Fruit fly (Drosophila melanogaster) whole organism, embryonic: ENCODE data around the gene pkaap.

ENCODE experiments used
- CG10147 ChIP-seq: fragments of 200-800 bp; sonication (Bioruptor generic); optimal IDR thresholded peaks from 2 replicates; lab custom pipeline; 2019; ENCODE audit warnings: missing biosample characterization, mild to moderate bottlenecking, missing genetic modification characterization, moderate library complexity
- CG10321 ChIP-seq: fragments of 200-800 bp; sonication (Bioruptor generic); IDR thresholded peaks from 2 replicates; pipeline ENCODE4 v1.3.6; 2022; ENCODE audit warnings: missing biosample characterization, missing genetic modification characterization
- CG10366 ChIP-seq: fragments of 200-800 bp; sonication (Bioruptor generic); IDR thresholded peaks from 2 replicates; pipeline ENCODE4 v1.3.6; 2022; ENCODE audit warnings: missing biosample characterization, missing genetic modification characterization
- CG10431 ChIP-seq: fragments of 200-800 bp; sonication (Bioruptor generic); optimal IDR thresholded peaks from 3 replicates; lab custom pipeline; 2018; ENCODE audit warnings: missing biosample characterization, mild to moderate bottlenecking, missing genetic modification characterization
- CG11456 ChIP-seq: fragments of 200-800 bp; sonication (Bioruptor generic); IDR thresholded peaks from 3 replicates; pipeline ENCODE4 v1.3.6; 2022; ENCODE audit warnings: missing biosample characterization, missing genetic modification characterization
- CG11695 ChIP-seq: fragments of 200-800 bp; sonication (Bioruptor generic); IDR thresholded peaks from 3 replicates; pipeline ENCODE4 v1.3.6; 2022; ENCODE audit warnings: missing biosample characterization, missing genetic modification characterization
- CG13775 ChIP-seq: fragments of 200-800 bp; sonication (Bioruptor generic); optimal IDR thresholded peaks from 3 replicates; lab custom pipeline; 2017; ENCODE audit warnings: missing biosample characterization, mild to moderate bottlenecking, missing genetic modification characterization
- CG13894 ChIP-seq: fragments of 200-800 bp; sonication (Bioruptor generic); optimal IDR thresholded peaks from 3 replicates; lab custom pipeline; 2018; ENCODE audit warnings: missing biosample characterization, mild to moderate bottlenecking, missing genetic modification characterization, moderate library complexity
- CG14050 ChIP-seq: fragments of 200-800 bp; sonication (Bioruptor generic); IDR thresholded peaks from 3 replicates; pipeline ENCODE4 v1.3.6; 2022; ENCODE audit warnings: missing biosample characterization, missing genetic modification characterization
- CG1602 ChIP-seq: fragments of 200-800 bp; sonication (Bioruptor generic); optimal IDR thresholded peaks from 3 replicates; lab custom pipeline; 2016; ENCODE audit warnings: missing biosample characterization, missing genetic modification characterization
- CG16779 ChIP-seq: fragments of 200-800 bp; sonication (Bioruptor generic); IDR thresholded peaks from 2 replicates; pipeline ENCODE4 v1.3.6; 2022; ENCODE audit warnings: missing biosample characterization, missing genetic modification characterization
- CG17328 ChIP-seq: fragments of 200-800 bp; sonication (Bioruptor generic); IDR thresholded peaks from 2 replicates; pipeline ENCODE4 v1.3.6; 2022; ENCODE audit warnings: missing biosample characterization, missing genetic modification characterization
- CG17359 ChIP-seq: fragments of 200-800 bp; sonication (Bioruptor generic); optimal IDR thresholded peaks from 3 replicates; lab custom pipeline; 2018; ENCODE audit warnings: missing biosample characterization, mild to moderate bottlenecking, missing genetic modification characterization, moderate library complexity
- CG18619 ChIP-seq: fragments of 200-800 bp; sonication (Bioruptor generic); optimal IDR thresholded peaks from 3 replicates; lab custom pipeline; 2017; ENCODE audit warnings: missing biosample characterization, mild to moderate bottlenecking, missing genetic modification characterization
- CG30020 ChIP-seq: fragments of 200-800 bp; optimal IDR thresholded peaks from 2 replicates; lab custom pipeline; 2019; ENCODE audit warnings: missing biosample characterization, mild to moderate bottlenecking, missing genetic modification characterization, moderate library complexity
- CG30403 ChIP-seq: fragments of 200-800 bp; sonication (Bioruptor generic); optimal IDR thresholded peaks from 3 replicates; lab custom pipeline; 2016; ENCODE audit warnings: missing biosample characterization, missing genetic modification characterization
- CG3065 ChIP-seq: fragments of 200-800 bp; sonication (Bioruptor generic); optimal IDR thresholded peaks from 2 replicates; lab custom pipeline; 2016; ENCODE audit warnings: missing biosample characterization, missing genetic modification characterization
- CG31441 ChIP-seq: fragments of 200-800 bp; sonication (Bioruptor generic); IDR thresholded peaks from 2 replicates; pipeline ENCODE4 v1.3.6; 2022; ENCODE audit warnings: missing biosample characterization, missing genetic modification characterization
- CG3407 ChIP-seq: fragments of 200-800 bp; sonication (Bioruptor generic); optimal IDR thresholded peaks from 2 replicates; lab custom pipeline; 2018; ENCODE audit warnings: missing biosample characterization, mild to moderate bottlenecking, missing genetic modification characterization
- CG6272 ChIP-seq: fragments of 200-800 bp; sonication (Bioruptor generic); IDR thresholded peaks from 2 replicates; pipeline ENCODE4 v1.3.6; 2022; ENCODE audit warnings: missing biosample characterization, missing genetic modification characterization
- CG6689 ChIP-seq: fragments of 200-800 bp; sonication (Bioruptor generic); IDR thresholded peaks from 2 replicates; pipeline ENCODE4 v1.3.6; 2022; ENCODE audit warnings: missing biosample characterization, missing genetic modification characterization
- CG7271 ChIP-seq: fragments of 200-800 bp; sonication (Bioruptor generic); optimal IDR thresholded peaks from 2 replicates; lab custom pipeline; 2018; ENCODE audit warnings: missing biosample characterization, mild to moderate bottlenecking, missing genetic modification characterization, moderate library complexity
- CG7963 ChIP-seq: fragments of 200-800 bp; sonication (Bioruptor generic); IDR thresholded peaks from 3 replicates; pipeline ENCODE4 v1.3.6; 2022; ENCODE audit warnings: missing biosample characterization, missing genetic modification characterization; ENCODE audit not compliant: partially characterized antibody
- CG9437 ChIP-seq: fragments of 200-800 bp; sonication (Bioruptor generic); optimal IDR thresholded peaks from 2 replicates; lab custom pipeline; 2018; ENCODE audit warnings: missing biosample characterization, mild to moderate bottlenecking, missing genetic modification characterization
- CHES-1-like ChIP-seq: fragments of 200-800 bp; sonication (Bioruptor generic); optimal IDR thresholded peaks from 2 replicates; lab custom pipeline; 2016; ENCODE audit warnings: missing biosample characterization, missing genetic modification characterization
- Doc2 ChIP-seq: fragments of 200-800 bp; sonication (Bioruptor generic); IDR thresholded peaks from 2 replicates; pipeline ENCODE4 v1.3.6; 2022; ENCODE audit warnings: missing biosample characterization, missing genetic modification characterization
- Max ChIP-seq: fragments of 200-800 bp; sonication (Bioruptor generic); optimal IDR thresholded peaks from 2 replicates; lab custom pipeline; 2016; ENCODE audit warnings: missing biosample characterization, mild to moderate bottlenecking, missing genetic modification characterization
- Mrtf ChIP-seq: fragments of 200-800 bp; sonication (Bioruptor generic); IDR thresholded peaks from 3 replicates; pipeline ENCODE4 v1.3.6; 2022; ENCODE audit warnings: missing biosample characterization, missing genetic modification characterization
- NFAT ChIP-seq: fragments of 200-800 bp; sonication (Bioruptor generic); IDR thresholded peaks from 2 replicates; pipeline ENCODE4 v1.3.6; 2022; ENCODE audit warnings: missing biosample characterization, missing genetic modification characterization
- Xbp1 ChIP-seq: fragments of 200-800 bp; sonication (Bioruptor generic); optimal IDR thresholded peaks from 3 replicates; lab custom pipeline; 2016; ENCODE audit warnings: missing biosample characterization, mild to moderate bottlenecking, missing genetic modification characterization
- ash1 ChIP-seq: fragments of 200-800 bp; sonication (Bioruptor generic); optimal IDR thresholded peaks from 2 replicates; lab custom pipeline; 2018; ENCODE audit warnings: missing biosample characterization, mild to moderate bottlenecking, missing genetic modification characterization
- az2 ChIP-seq: fragments of 200-800 bp; sonication (Bioruptor generic); optimal IDR thresholded peaks from 3 replicates; lab custom pipeline; 2016; ENCODE audit warnings: missing biosample characterization, missing genetic modification characterization
- br ChIP-seq: fragments of >200 bp; optimal IDR thresholded peaks from 2 replicates; lab custom pipeline; 2017
- dan ChIP-seq: fragments of 200-800 bp; sonication (Bioruptor generic); IDR thresholded peaks from 2 replicates; pipeline ENCODE4 v1.3.6; 2022; ENCODE audit warnings: missing biosample characterization, missing genetic modification characterization
- exex ChIP-seq: fragments of 200-800 bp; sonication (Bioruptor generic); optimal IDR thresholded peaks from 4 replicates; lab custom pipeline; 2018; ENCODE audit warnings: missing biosample characterization, mild to moderate bottlenecking, missing genetic modification characterization, moderate library complexity
- fd102C ChIP-seq: fragments of 200-800 bp; sonication (Bioruptor generic); optimal IDR thresholded peaks from 2 replicates; lab custom pipeline; 2018; ENCODE audit warnings: missing biosample characterization, mild to moderate bottlenecking, missing genetic modification characterization, moderate library complexity
- ind ChIP-seq: fragments of 200-800 bp; sonication (Bioruptor generic); optimal IDR thresholded peaks from 3 replicates; lab custom pipeline; 2016; ENCODE audit warnings: missing biosample characterization, missing genetic modification characterization
- jing ChIP-seq: fragments of 200-800 bp; sonication (Bioruptor generic); optimal IDR thresholded peaks from 2 replicates; lab custom pipeline; 2018; ENCODE audit warnings: missing biosample characterization, mild to moderate bottlenecking, missing genetic modification characterization
- lmd ChIP-seq: fragments of 200-800 bp; sonication (Bioruptor generic); IDR thresholded peaks from 2 replicates; pipeline ENCODE4 v1.3.6; 2022; ENCODE audit warnings: missing biosample characterization, missing genetic modification characterization
- mld ChIP-seq: fragments of 200-800 bp; sonication (Bioruptor generic); IDR thresholded peaks from 3 replicates; pipeline ENCODE4 v1.3.6; 2022; ENCODE audit warnings: missing biosample characterization, missing genetic modification characterization; ENCODE audit not compliant: partially characterized antibody
- repo ChIP-seq: fragments of 200-800 bp; sonication (Bioruptor generic); optimal IDR thresholded peaks from 2 replicates; lab custom pipeline; 2016; ENCODE audit warnings: missing biosample characterization, missing genetic modification characterization
- row ChIP-seq: fragments of 200-800 bp; sonication (Bioruptor generic); IDR thresholded peaks from 3 replicates; pipeline ENCODE4 v1.3.6; 2022; ENCODE audit warnings: missing biosample characterization, missing genetic modification characterization
- sc ChIP-seq, 3 experiments: fragments of >200 bp in 2 of 3; fragments of 200-800 bp in 1 of 3; sonication (Bioruptor generic) in 1 of 3; optimal IDR thresholded peaks; 2 replicates in 2 of 3; 3 replicates in 1 of 3; lab custom pipeline; 2017; ENCODE audit warnings: mild to moderate bottlenecking in 1 of 3, missing biosample characterization in 1 of 3, missing genetic modification characterization in 1 of 3, missing genetic modification reagents in 1 of 3
- shn ChIP-seq: fragments of 200-800 bp; sonication (Bioruptor generic); optimal IDR thresholded peaks from 3 replicates; lab custom pipeline; 2016; ENCODE audit warnings: missing biosample characterization, missing genetic modification characterization
- trem ChIP-seq: fragments of 200-800 bp; optimal IDR thresholded peaks from 3 replicates; lab custom pipeline; 2019; ENCODE audit warnings: missing biosample characterization, mild to moderate bottlenecking, missing genetic modification characterization, moderate library complexity
- tup ChIP-seq: fragments of 200-800 bp; sonication (Bioruptor generic); optimal IDR thresholded peaks from 2 replicates; lab custom pipeline; 2016; ENCODE audit warnings: missing biosample characterization, mild to moderate bottlenecking, missing genetic modification characterization, moderate library complexity
- unpg ChIP-seq: fragments of 200-800 bp; sonication (Bioruptor generic); optimal IDR thresholded peaks from 3 replicates; lab custom pipeline; 2018; ENCODE audit warnings: missing biosample characterization, mild to moderate bottlenecking, missing genetic modification characterization, moderate library complexity
- usp ChIP-seq: fragments of >200 bp; optimal IDR thresholded peaks from 2 replicates; lab custom pipeline; 2017; ENCODE audit warnings: missing biosample characterization, missing genetic modification characterization
- wor ChIP-seq: fragments of 200-800 bp; sonication (Bioruptor generic); IDR thresholded peaks from 2 replicates; pipeline ENCODE4 v1.3.6; 2022; ENCODE audit warnings: missing biosample characterization, missing genetic modification characterization
- zen2 ChIP-seq: fragments of 200-800 bp; sonication (Bioruptor generic); IDR thresholded peaks from 3 replicates; pipeline ENCODE4 v1.3.6; 2022; ENCODE audit warnings: missing biosample characterization, missing genetic modification characterization; ENCODE audit not compliant: partially characterized antibody

Gene pkaap

dm6 chr2L:16270667-16271485 lies 17.2 kb upstream of the pkaap start (continued):
- TF ChIP-seq Max (GFP tag; lab: Kevin White, UChicago), result no peak
- TF ChIP-seq exex (tag; lab: Kevin White, UChicago), result no peak
- TF ChIP-seq lmd (GFP tag; lab: Robert Waterston, UW), result no peak
- TF ChIP-seq Doc2 (GFP tag; lab: Robert Waterston, UW), result no peak
- no peak for TF ChIP-seq CG13894 (tag; lab: Kevin White, UChicago)
- no peak for TF ChIP-seq CG11456 (GFP tag; lab: Robert Waterston, UW)
- no peak for TF ChIP-seq CG16779 (GFP tag; lab: Robert Waterston, UW)
- no peak for TF ChIP-seq CG14050 (GFP tag; lab: Robert Waterston, UW)
- TF ChIP-seq tup (GFP tag; lab: Kevin White, UChicago), result no peak
- no peak for TF ChIP-seq CG31441 (GFP tag; lab: Robert Waterston, UW)
- TF ChIP-seq CG30403, result peak; percentile 37
- no peak for TF ChIP-seq CG10431
- TF ChIP-seq CHES-1-like (GFP tag; lab: Kevin White, UChicago), result peak; percentile 22
- no peak for TF ChIP-seq CG7963 (GFP tag; lab: Robert Waterston, UW)
- no peak for TF ChIP-seq Xbp1 (GFP tag; lab: Kevin White, UChicago)
- no peak for TF ChIP-seq CG7271
- TF ChIP-seq jing, result no peak
- TF ChIP-seq CG6272, result no peak
- no peak for TF ChIP-seq CG10321 (GFP tag; lab: Robert Waterston, UW)
- TF ChIP-seq unpg, result peak; percentile 15
- TF ChIP-seq CG10147 (GFP tag; lab: Kevin White, UChicago), result peak; percentile 4
- TF ChIP-seq sc (optimal IDR thresholded peaks at IDR 0.05; lab: Kevin White, UChicago), result no peak
- TF ChIP-seq sc (GFP tag; optimal IDR thresholded peaks at IDR 0.05; lab: Kevin White, UChicago), result no peak
- TF ChIP-seq CG13775, result peak; percentile 63
- TF ChIP-seq Mrtf (GFP tag; lab: Robert Waterston, UW), result no peak
- no peak for TF ChIP-seq mld (GFP tag; lab: Robert Waterston, UW)
- TF ChIP-seq fd102C, result no peak
- TF ChIP-seq ind (GFP tag; lab: Kevin White, UChicago), result peak; percentile 43
- no peak for TF ChIP-seq CG3065 (GFP tag; lab: Kevin White, UChicago)
- TF ChIP-seq dan (GFP tag; lab: Robert Waterston, UW), result no peak
- no peak for TF ChIP-seq trem (tag; lab: Kevin White, UChicago)
- TF ChIP-seq NFAT (GFP tag; lab: Robert Waterston, UW), result no peak
- TF ChIP-seq CG17359 (tag; lab: Kevin White, UChicago), result peak; percentile 13
- no peak for TF ChIP-seq zen2 (GFP tag; lab: Robert Waterston, UW)
- TF ChIP-seq CG18619, result peak; percentile 7
- TF ChIP-seq br, result no peak
- no peak for TF ChIP-seq row (GFP tag; lab: Robert Waterston, UW)
- no peak for TF ChIP-seq usp (GFP tag; lab: Kevin White, UChicago)
- peak; percentile 17 for TF ChIP-seq CG9437
- TF ChIP-seq CG1602 (GFP tag; lab: Kevin White, UChicago), result no peak
- TF ChIP-seq CG30020 (tag; lab: Kevin White, UChicago), result no peak
- no peak for TF ChIP-seq wor (GFP tag; lab: Robert Waterston, UW)
- TF ChIP-seq CG17328 (GFP tag; lab: Robert Waterston, UW), result no peak
- TF ChIP-seq CG3407 (GFP tag; lab: Kevin White, UChicago), result no peak
- TF ChIP-seq CG10366, result no peak
- TF ChIP-seq CG11695, result no peak
- no peak for TF ChIP-seq shn (GFP tag; lab: Kevin White, UChicago)
- no peak for TF ChIP-seq az2 (GFP tag; lab: Kevin White, UChicago)
- TF ChIP-seq CG6689, result no peak
- TF ChIP-seq repo (GFP tag; lab: Kevin White, UChicago), result no peak
- no peak for TF ChIP-seq ash1
